Worm (Caenorhabditis elegans) whole organism, late embryonic: ENCODE results near the gene K07F5.14.

Source experiments
- C08G9.2 ChIP-seq: sonication (generic microtip); optimal IDR thresholded peaks from 2 replicates; lab custom pipeline; 2016; ENCODE audit warnings: mild to moderate bottlenecking, missing genetic modification characterization, moderate library complexity, missing compliant biosample characterization
- F13H6.1 ChIP-seq: sonication (generic microtip); optimal IDR thresholded peaks from 2 replicates; lab custom pipeline; 2016; ENCODE audit warnings: missing genetic modification characterization, missing compliant biosample characterization
- K09A11.1 ChIP-seq: sonication (generic microtip); optimal IDR thresholded peaks from 2 replicates; lab custom pipeline; 2017; ENCODE audit warnings: antibody characterized with exemption, mild to moderate bottlenecking, missing genetic modification characterization, missing compliant biosample characterization; ENCODE audit not compliant: insufficient read depth
- Y22D7AL.16 ChIP-seq: sonication (generic microtip); optimal IDR thresholded peaks from 2 replicates; lab custom pipeline; 2016; ENCODE audit warnings: missing genetic modification characterization, missing compliant biosample characterization
- ahr-1 ChIP-seq: sonication (generic microtip); optimal IDR thresholded peaks from 2 replicates; lab custom pipeline; 2016; ENCODE audit warnings: missing genetic modification characterization, missing compliant biosample characterization
- ama-1 ChIP-seq: fragments of 150-350 bp; optimal IDR thresholded peaks from 2 replicates; lab custom pipeline; 2014
- ceh-14 ChIP-seq: sonication (generic microtip); optimal IDR thresholded peaks from 2 replicates; lab custom pipeline; 2016; ENCODE audit warnings: missing genotype, missing genetic modification characterization, missing compliant biosample characterization
- ceh-22 ChIP-seq: sonication (generic microtip); optimal IDR thresholded peaks from 2 replicates; lab custom pipeline; 2017; ENCODE audit warnings: missing biosample characterization, missing genetic modification characterization
- ceh-24 ChIP-seq: sonication (generic microtip); optimal IDR thresholded peaks from 2 replicates; lab custom pipeline; 2016; ENCODE audit warnings: mild to moderate bottlenecking, missing genetic modification characterization, missing compliant biosample characterization
- ceh-31 ChIP-seq: sonication (generic microtip); optimal IDR thresholded peaks from 2 replicates; lab custom pipeline; 2016; ENCODE audit warnings: missing genetic modification characterization, missing compliant biosample characterization
- ceh-48 ChIP-seq: sonication (generic microtip); optimal IDR thresholded peaks from 2 replicates; lab custom pipeline; 2016; ENCODE audit warnings: missing genetic modification characterization, inconsistent platforms, missing compliant biosample characterization
- ceh-6 ChIP-seq: fragments of 200-800 bp; sonication (Bioruptor generic); optimal IDR thresholded peaks from 2 replicates; lab custom pipeline; 2018; ENCODE audit warnings: mild to moderate bottlenecking, missing genetic modification characterization, missing compliant biosample characterization
- ceh-9 ChIP-seq: sonication (generic microtip); optimal IDR thresholded peaks from 2 replicates; lab custom pipeline; 2016; ENCODE audit warnings: mild to moderate bottlenecking, missing genetic modification characterization, inconsistent platforms, missing compliant biosample characterization
- che-1 ChIP-seq: sonication (generic microtip); optimal IDR thresholded peaks from 2 replicates; lab custom pipeline; 2016; ENCODE audit warnings: mild to moderate bottlenecking, missing genetic modification characterization, missing compliant biosample characterization
- elt-2 ChIP-seq: sonication (generic microtip); optimal IDR thresholded peaks from 2 replicates; lab custom pipeline; 2016; ENCODE audit warnings: missing genetic modification reagents, missing genetic modification characterization, missing compliant biosample characterization
- elt-4 ChIP-seq: sonication (generic microtip); optimal IDR thresholded peaks from 2 replicates; lab custom pipeline; 2016; ENCODE audit warnings: missing genetic modification characterization, missing compliant biosample characterization
- ets-4 ChIP-seq: sonication (generic microtip); optimal IDR thresholded peaks from 2 replicates; lab custom pipeline; 2016; ENCODE audit warnings: missing genetic modification characterization, missing compliant biosample characterization
- eyg-1 ChIP-seq: sonication (generic microtip); optimal IDR thresholded peaks from 2 replicates; lab custom pipeline; 2016; ENCODE audit warnings: missing genotype, missing genetic modification characterization, missing compliant biosample characterization
- fax-1 ChIP-seq: sonication (generic microtip); optimal IDR thresholded peaks from 2 replicates; lab custom pipeline; 2016; ENCODE audit warnings: missing genotype, missing genetic modification characterization, missing compliant biosample characterization
- hlh-13 ChIP-seq: fragments of 200-800 bp; sonication (Bioruptor generic); optimal IDR thresholded peaks from 2 replicates; lab custom pipeline; 2018; ENCODE audit warnings: mild to moderate bottlenecking, missing genetic modification characterization, missing compliant biosample characterization
- hlh-15 ChIP-seq: sonication (generic microtip); optimal IDR thresholded peaks from 2 replicates; lab custom pipeline; 2016; ENCODE audit warnings: missing genetic modification characterization, missing compliant biosample characterization
- hlh-6 ChIP-seq: sonication (generic microtip); optimal IDR thresholded peaks from 2 replicates; lab custom pipeline; 2016; ENCODE audit warnings: missing genotype, missing genetic modification characterization, missing compliant biosample characterization
- hlh-8 ChIP-seq: sonication (generic microtip); optimal IDR thresholded peaks from 2 replicates; lab custom pipeline; 2016; ENCODE audit warnings: missing genotype, missing genetic modification characterization, missing compliant biosample characterization
- lin-11 ChIP-seq: fragments of 200-800 bp; sonication (Bioruptor generic); optimal IDR thresholded peaks from 2 replicates; lab custom pipeline; 2018; ENCODE audit warnings: mild to moderate bottlenecking, missing genetic modification characterization, missing compliant biosample characterization
- nfya-1 ChIP-seq: sonication (generic microtip); optimal IDR thresholded peaks from 2 replicates; lab custom pipeline; 2017; ENCODE audit warnings: missing genetic modification characterization, mild to moderate bottlenecking, missing compliant biosample characterization, antibody characterized with exemption, moderate library complexity
- nhr-11 ChIP-seq: fragments of 150-350 bp; optimal IDR thresholded peaks from 2 replicates; lab custom pipeline; 2014; ENCODE audit warnings: missing biosample characterization, missing genetic modification characterization
- pag-3 ChIP-seq: sonication (generic microtip); optimal IDR thresholded peaks from 2 replicates; lab custom pipeline; 2016; ENCODE audit warnings: missing compliant biosample characterization, missing genetic modification characterization, borderline replicate concordance
- pat-9 ChIP-seq: fragments of 200-800 bp; sonication (Bioruptor generic); optimal IDR thresholded peaks from 2 replicates; lab custom pipeline; 2018; ENCODE audit warnings: mild to moderate bottlenecking, missing genetic modification characterization, moderate library complexity, missing compliant biosample characterization
- ref-2 ChIP-seq: sonication (generic microtip); optimal IDR thresholded peaks from 2 replicates; lab custom pipeline; 2016; ENCODE audit warnings: missing genetic modification characterization, missing compliant biosample characterization
- sdc-2 ChIP-seq: sonication (generic microtip); optimal IDR thresholded peaks from 2 replicates; lab custom pipeline; 2016; ENCODE audit warnings: missing genotype, missing genetic modification characterization, missing compliant biosample characterization
- tbx-2 ChIP-seq: sonication (generic microtip); optimal IDR thresholded peaks from 2 replicates; lab custom pipeline; 2016; ENCODE audit warnings: missing genetic modification characterization, missing compliant biosample characterization
- tbx-7 ChIP-seq: sonication (generic microtip); optimal IDR thresholded peaks from 2 replicates; lab custom pipeline; 2016; ENCODE audit warnings: missing genotype, missing genetic modification characterization, missing compliant biosample characterization
- unc-3 ChIP-seq, 2 experiments: fragments of 200-800 bp in 1 of 2; sonication (Bioruptor generic) in 1 of 2; sonication (generic microtip) in 1 of 2; conservative IDR thresholded peaks in 1 of 2; optimal IDR thresholded peaks in 1 of 2; 2 replicates each; pipeline versions ENCODE4 v1.3.6 to Lab custom; 2016 to 2022; ENCODE audit warnings: missing compliant biosample characterization in 2 of 2, missing genetic modification characterization in 2 of 2, missing genetic modification reagents in 1 of 2
- unc-42 ChIP-seq: sonication (generic microtip); optimal IDR thresholded peaks from 2 replicates; lab custom pipeline; 2016; ENCODE audit warnings: missing genotype, missing genetic modification characterization, missing compliant biosample characterization
- unc-86 ChIP-seq: sonication (generic microtip); optimal IDR thresholded peaks from 2 replicates; lab custom pipeline; 2016; ENCODE audit warnings: missing genetic modification characterization, missing compliant biosample characterization
- zip-5 ChIP-seq: sonication (generic microtip); optimal IDR thresholded peaks from 2 replicates; lab custom pipeline; 2016; ENCODE audit warnings: missing genetic modification characterization, missing compliant biosample characterization

K07F5.14 gene

ce11 chrIV:9850931-9851330 lies 11.1 kb upstream of the K07F5.14 start, which contains the start of gene ssp-10:
Gene ssp-10 (minus strand): TSS chrIV:9851031.
- TF ChIP-seq ceh-9 (tag; lab: Kevin White, UChicago) (no peak), elt-4 (tag; lab: Kevin White, UChicago) (no peak)

DNA sequence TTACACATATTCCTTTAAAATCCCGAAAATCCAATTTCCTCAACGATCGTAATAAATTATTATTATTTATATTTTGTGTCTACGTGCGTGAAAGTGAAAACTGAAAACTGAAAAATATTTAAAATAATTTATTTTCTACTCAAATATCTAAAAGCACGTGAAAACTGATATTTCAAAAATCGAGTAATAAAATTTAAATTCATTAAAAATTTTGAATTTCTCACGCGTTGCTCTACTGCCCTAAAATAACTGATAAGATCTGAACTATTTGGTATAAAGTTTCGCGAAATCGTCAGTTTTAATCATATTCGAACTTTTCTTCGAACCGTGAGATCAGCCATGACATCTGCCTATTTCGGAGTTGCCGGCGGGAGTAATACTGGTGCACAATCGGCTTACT lies 9.8 kb upstream of the K07F5.14 start, which contains the start of gene ssq-1:
ssq-1 (plus strand) TSS at position 301 of the 400 bp plus-strand sequence.
- TF ChIP-seq unc-86 (tag; lab: Kevin White, UChicago) (no peak), nhr-11 (no peak), Y22D7AL.16 (tag; lab: Kevin White, UChicago) (no peak), elt-2 (tag; lab: Kevin White, UChicago) (no peak), zip-5 (tag; lab: Kevin White, UChicago) (no peak), tbx-7 (tag; lab: Kevin White, UChicago) (no peak)

ce11 chrIV:9852818-9853466 lies 9.1 kb upstream of the K07F5.14 start:
- no peak for TF ChIP-seq elt-4 (tag; lab: Kevin White, UChicago)
- no peak for TF ChIP-seq pat-9 (tag; lab: Kevin White, UChicago)
- no peak for TF ChIP-seq hlh-13 (GFP tag; lab: Kevin White, UChicago)
- TF ChIP-seq eyg-1 (tag; lab: Kevin White, UChicago), result no peak
- peak; percentile 9 for TF ChIP-seq sdc-2
- TF ChIP-seq, all 69 proteins: peak for 1

- TF ChIP-seq ceh-22 (tag; lab: Kevin White, UChicago) (no peak), elt-2 (tag; lab: Kevin White, UChicago) (peak; percentile 51)
These were observed 7.1 kb upstream of the K07F5.14 start for ce11 chrIV:9854952-9855351.

DNA sequence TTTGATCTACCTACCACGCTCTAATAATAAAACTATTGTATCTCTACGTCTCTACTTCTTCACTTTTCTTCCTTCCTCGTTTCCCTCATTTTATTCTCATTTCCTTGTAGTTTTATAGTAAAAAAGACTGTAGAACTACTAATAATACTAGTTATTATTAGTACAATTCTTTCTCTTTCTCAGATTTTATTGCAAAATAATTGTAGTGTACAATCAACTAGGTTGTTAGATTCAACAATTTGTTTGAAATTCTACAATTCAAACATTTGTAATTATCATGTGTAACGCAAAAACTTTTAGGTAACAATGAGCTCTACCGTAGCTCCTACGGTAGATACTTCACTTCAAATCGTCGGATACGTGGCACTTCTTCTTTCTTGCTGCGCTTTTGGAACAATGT lies 6.3 kb upstream of the K07F5.14 start, which contains the start of gene K07F5.12:
K07F5.12 (plus strand) TSS at position 301 of the 400 bp plus-strand sequence.
- no peak for TF ChIP-seq ceh-6 (GFP tag; lab: Kevin White, UChicago)
- TF ChIP-seq F13H6.1, result no peak
- no peak for TF ChIP-seq C08G9.2 (tag; lab: Kevin White, UChicago)
- TF ChIP-seq unc-3 (GFP tag; conservative IDR thresholded peaks at IDR 0.05; lab: Robert Waterston, UW), result no peak
- TF ChIP-seq unc-3 (tag; optimal IDR thresholded peaks at IDR 0.05; lab: Kevin White, UChicago), result no peak
- no peak for TF ChIP-seq ceh-24 (tag; lab: Kevin White, UChicago)
- no peak for TF ChIP-seq ceh-9 (tag; lab: Kevin White, UChicago)
- TF ChIP-seq pag-3 (tag; lab: Kevin White, UChicago), result no peak
- TF ChIP-seq che-1 (tag; lab: Kevin White, UChicago), result no peak
- TF ChIP-seq ceh-48 (tag; lab: Kevin White, UChicago), result no peak
- TF ChIP-seq K09A11.1 (tag; lab: Kevin White, UChicago), result no peak
- TF ChIP-seq ref-2 (tag; lab: Kevin White, UChicago), result no peak
- TF ChIP-seq hlh-15 (tag; lab: Kevin White, UChicago), result no peak
- TF ChIP-seq eyg-1 (tag; lab: Kevin White, UChicago), result no peak
- TF ChIP-seq elt-4 (tag; lab: Kevin White, UChicago), result no peak
- TF ChIP-seq lin-11, result no peak
- TF ChIP-seq tbx-7 (tag; lab: Kevin White, UChicago), result no peak

DNA sequence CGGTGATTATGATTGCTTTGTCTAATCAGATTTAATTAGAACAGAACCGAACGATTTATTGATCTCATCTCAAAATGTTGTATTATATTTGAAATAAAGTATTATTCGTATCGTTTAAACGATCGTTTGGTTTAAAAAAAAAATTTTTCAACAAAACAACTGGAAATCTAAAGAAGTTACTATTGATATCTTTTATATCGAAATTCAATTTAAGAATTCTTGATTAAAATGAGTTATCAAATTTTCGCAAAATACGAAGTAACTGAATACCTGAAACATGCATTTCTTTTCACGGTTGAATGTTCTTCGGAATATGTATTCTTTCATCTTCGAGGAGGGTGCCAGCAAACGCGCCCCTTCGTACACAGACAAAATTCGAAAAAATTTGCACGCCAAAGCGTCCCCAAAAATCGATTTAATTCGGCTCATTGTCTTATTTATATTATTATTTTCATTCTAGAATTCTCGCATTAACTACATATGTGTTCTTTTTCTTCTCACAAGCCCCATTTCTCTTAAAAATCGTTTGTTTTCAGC lies 4.0 kb upstream of the K07F5.14 start, which contains the start of gene npp-1:
npp-1 (plus strand) TSS at position 537 of the 537 bp plus-strand sequence.
- TF ChIP-seq elt-2 (tag; lab: Kevin White, UChicago) (peak; percentile 43), ama-1 (lab: Kevin White, UChicago) (no peak), ref-2 (tag; lab: Kevin White, UChicago) (peak; percentile 21), Y22D7AL.16 (tag; lab: Kevin White, UChicago) (no peak), hlh-6 (tag; lab: Kevin White, UChicago) (no peak), ets-4 (tag; lab: Kevin White, UChicago) (peak; percentile 12), ceh-31 (tag; lab: Kevin White, UChicago) (peak; percentile 81), tbx-2 (tag; lab: Kevin White, UChicago) (peak; percentile 59), sdc-2 (no peak), unc-42 (tag; lab: Kevin White, UChicago) (peak; percentile 6), ceh-48 (tag; lab: Kevin White, UChicago) (peak; percentile 38), fax-1 (tag; lab: Kevin White, UChicago) (peak; percentile 16), ceh-14 (tag; lab: Kevin White, UChicago) (peak; percentile 23), zip-5 (tag; lab: Kevin White, UChicago) (peak; percentile 29), hlh-8 (peak; percentile 25), C08G9.2 (tag; lab: Kevin White, UChicago) (peak; percentile 12), ahr-1 (tag; lab: Kevin White, UChicago) (no peak), nfya-1 (tag; lab: Kevin White, UChicago) (peak; percentile 14)
